Fruit fly (Drosophila melanogaster) whole organism, embryonic: ENCODE measurements around the gene CG5727.

Source experiments
- Awh ChIP-seq: fragments of 200-800 bp; sonication (Bioruptor generic); IDR thresholded peaks from 2 replicates; pipeline ENCODE4, ENCODE4 v1.3.6; 2022; ENCODE audit warnings: missing biosample characterization, missing genetic modification characterization
- B-H2 ChIP-seq: fragments of 200-800 bp; sonication (Bioruptor generic); optimal IDR thresholded peaks from 2 replicates; lab custom pipeline; 2018; ENCODE audit warnings: missing biosample characterization, mild to moderate bottlenecking, missing genetic modification characterization
- Bteb2 ChIP-seq: fragments of 200-800 bp; sonication (Bioruptor generic); optimal IDR thresholded peaks from 2 replicates; lab custom pipeline; 2016; ENCODE audit warnings: missing biosample characterization, missing genetic modification characterization
- CG10979 ChIP-seq: fragments of 200-800 bp; sonication (Bioruptor generic); optimal IDR thresholded peaks from 2 replicates; lab custom pipeline; 2018; ENCODE audit warnings: missing biosample characterization, mild to moderate bottlenecking, missing genetic modification characterization, moderate library complexity
- CG12299 ChIP-seq: fragments of 200-800 bp; sonication (Bioruptor generic); optimal IDR thresholded peaks from 2 replicates; lab custom pipeline; 2018; ENCODE audit warnings: missing biosample characterization, mild to moderate bottlenecking, missing genetic modification characterization
- CG13296 ChIP-seq: fragments of 200-800 bp; sonication (Bioruptor generic); optimal IDR thresholded peaks from 3 replicates; lab custom pipeline; 2018; ENCODE audit warnings: missing biosample characterization, mild to moderate bottlenecking, missing genetic modification characterization
- CG30403 ChIP-seq: fragments of 200-800 bp; sonication (Bioruptor generic); optimal IDR thresholded peaks from 3 replicates; lab custom pipeline; 2016; ENCODE audit warnings: missing biosample characterization, missing genetic modification characterization
- CG31365 ChIP-seq: fragments of 200-800 bp; sonication (Bioruptor generic); optimal IDR thresholded peaks from 2 replicates; lab custom pipeline; 2018; ENCODE audit warnings: missing biosample characterization, mild to moderate bottlenecking, missing genetic modification characterization
- CG3163 ChIP-seq: fragments of 200-800 bp; sonication (Bioruptor generic); optimal IDR thresholded peaks from 3 replicates; lab custom pipeline; 2016; ENCODE audit warnings: missing biosample characterization, missing genetic modification characterization
- CG42726 ChIP-seq: fragments of 200-800 bp; sonication (Bioruptor generic); IDR thresholded peaks from 2 replicates; pipeline ENCODE4 v1.3.6; 2022; ENCODE audit warnings: missing biosample characterization, missing genetic modification characterization; ENCODE audit not compliant: partially characterized antibody
- CG4617 ChIP-seq: fragments of 200-800 bp; sonication (Bioruptor generic); optimal IDR thresholded peaks from 3 replicates; lab custom pipeline; 2016; ENCODE audit warnings: missing biosample characterization, missing genetic modification characterization, borderline replicate concordance
- CG7745 ChIP-seq: fragments of 200-800 bp; sonication (Bioruptor generic); optimal IDR thresholded peaks from 2 replicates; lab custom pipeline; 2018; ENCODE audit warnings: missing biosample characterization, mild to moderate bottlenecking, missing genetic modification characterization, moderate library complexity
- CG8478 ChIP-seq: fragments of >200 bp; optimal IDR thresholded peaks from 2 replicates; lab custom pipeline; 2018
- CG8924 ChIP-seq: fragments of 200-800 bp; optimal IDR thresholded peaks from 3 replicates; lab custom pipeline; 2019; ENCODE audit warnings: missing biosample characterization, mild to moderate bottlenecking, missing genetic modification characterization, moderate library complexity
- CG9932 ChIP-seq: fragments of 200-800 bp; sonication (Bioruptor generic); IDR thresholded peaks from 2 replicates; pipeline ENCODE4 v1.3.6; 2022; ENCODE audit warnings: missing biosample characterization, missing genetic modification characterization
- HHEX ChIP-seq: fragments of 200-800 bp; sonication (Bioruptor generic); optimal IDR thresholded peaks from 3 replicates; lab custom pipeline; 2017; ENCODE audit warnings: missing biosample characterization, mild to moderate bottlenecking, missing genetic modification characterization, missing genetic modification reagents
- Hr51 ChIP-seq, 2 experiments: fragments of 200-800 bp; sonication (Bioruptor generic); optimal IDR thresholded peaks; 2 replicates in 1 of 2; 3 replicates in 1 of 2; lab custom pipeline; 2016 to 2018; ENCODE audit warnings: missing biosample characterization in 2 of 2, missing genetic modification characterization in 2 of 2, mild to moderate bottlenecking in 1 of 2, moderate library complexity in 1 of 2
- MESR4 ChIP-seq: fragments of 200-800 bp; sonication (Bioruptor generic); optimal IDR thresholded peaks from 2 replicates; lab custom pipeline; 2018; ENCODE audit warnings: missing biosample characterization, mild to moderate bottlenecking, missing genetic modification characterization, moderate library complexity
- Med ChIP-seq: fragments of 200-800 bp; sonication (Bioruptor generic); peaks from one replicate; lab custom pipeline; 2016; ENCODE audit warnings: missing biosample characterization, missing genetic modification characterization, mild to moderate bottlenecking, inconsistent platforms, moderate library complexity
- NFAT ChIP-seq: fragments of 200-800 bp; sonication (Bioruptor generic); IDR thresholded peaks from 2 replicates; pipeline ENCODE4 v1.3.6; 2022; ENCODE audit warnings: missing biosample characterization, missing genetic modification characterization
- Nf-YA ChIP-seq: fragments of 200-800 bp; sonication (Bioruptor generic); IDR thresholded peaks from 2 replicates; pipeline ENCODE4 v1.3.6; 2022; ENCODE audit warnings: missing biosample characterization, missing genetic modification characterization
- NfI ChIP-seq: fragments of 200-800 bp; sonication (Bioruptor generic); optimal IDR thresholded peaks from 3 replicates; lab custom pipeline; 2018; ENCODE audit warnings: missing biosample characterization, mild to moderate bottlenecking, missing genetic modification characterization, moderate library complexity
- Pdp1 ChIP-seq, 2 experiments: fragments of 200-800 bp; sonication (Bioruptor generic); optimal IDR thresholded peaks; 3 replicates each; lab custom pipeline; 2016; ENCODE audit warnings: missing biosample characterization in 2 of 2, missing genetic modification characterization in 2 of 2, mild to moderate bottlenecking in 1 of 2, moderate library complexity in 1 of 2
- Scr ChIP-seq: fragments of 200-800 bp; sonication (Bioruptor generic); IDR thresholded peaks from 2 replicates; pipeline ENCODE4 v1.3.6; 2022; ENCODE audit warnings: missing biosample characterization, missing genetic modification characterization; ENCODE audit not compliant: partially characterized antibody
- Trl ChIP-seq, 3 experiments: fragments of >200 bp in 2 of 3; fragments of 200-800 bp in 1 of 3; sonication (Bioruptor generic) in 1 of 3; optimal IDR thresholded peaks; 2 replicates in 1 of 3; 3 replicates in 2 of 3; lab custom pipeline; 2016 to 2017; ENCODE audit warnings: missing biosample characterization in 1 of 3, missing genetic modification characterization in 1 of 3
- al ChIP-seq: fragments of 200-800 bp; sonication (Bioruptor generic); IDR thresholded peaks from 2 replicates; pipeline ENCODE4 v1.3.6; 2022; ENCODE audit warnings: missing biosample characterization, missing genetic modification characterization
- bbx ChIP-seq: fragments of 200-800 bp; sonication (Bioruptor generic); IDR thresholded peaks from 2 replicates; pipeline ENCODE4 v1.3.6; 2022; ENCODE audit warnings: missing biosample characterization, missing genetic modification characterization; ENCODE audit not compliant: partially characterized antibody
- btn ChIP-seq: fragments of 200-800 bp; sonication (Bioruptor generic); optimal IDR thresholded peaks from 2 replicates; lab custom pipeline; 2016; ENCODE audit warnings: missing biosample characterization, missing genetic modification characterization
- gem ChIP-seq: fragments of 200-800 bp; sonication (Bioruptor generic); optimal IDR thresholded peaks from 2 replicates; lab custom pipeline; 2019; ENCODE audit warnings: missing biosample characterization, mild to moderate bottlenecking, missing genetic modification characterization, moderate library complexity
- grau ChIP-seq: fragments of 200-800 bp; optimal IDR thresholded peaks from 3 replicates; lab custom pipeline; 2019; ENCODE audit warnings: missing biosample characterization, mild to moderate bottlenecking, missing genetic modification characterization, moderate library complexity
- gt ChIP-seq: fragments of 200-800 bp; sonication (Bioruptor generic); IDR thresholded peaks from 2 replicates; pipeline ENCODE4 v1.3.6; 2022; ENCODE audit warnings: missing biosample characterization, missing genetic modification characterization
- hbn ChIP-seq: fragments of 200-800 bp; sonication (Bioruptor generic); IDR thresholded peaks from 2 replicates; pipeline ENCODE4 v1.3.6; 2022; ENCODE audit warnings: missing biosample characterization, missing genetic modification characterization; ENCODE audit not compliant: partially characterized antibody
- kni ChIP-seq: fragments of 200-800 bp; sonication (Bioruptor generic); optimal IDR thresholded peaks from 3 replicates; lab custom pipeline; 2017; ENCODE audit warnings: mild to moderate bottlenecking, missing biosample characterization, missing genetic modification reagents, missing genetic modification characterization
- lbe ChIP-seq: fragments of 200-800 bp; sonication (Bioruptor generic); optimal IDR thresholded peaks from 2 replicates; lab custom pipeline; 2016; ENCODE audit warnings: missing biosample characterization, mild to moderate bottlenecking, missing genetic modification characterization
- maf-S ChIP-seq: fragments of 200-800 bp; sonication (Bioruptor generic); optimal IDR thresholded peaks from 2 replicates; lab custom pipeline; 2016; ENCODE audit warnings: missing biosample characterization, missing genetic modification characterization
- nom ChIP-seq: fragments of 200-800 bp; sonication (Bioruptor generic); optimal IDR thresholded peaks from 2 replicates; lab custom pipeline; 2017; ENCODE audit warnings: missing biosample characterization, missing genetic modification characterization, mild to moderate bottlenecking, moderate library complexity, missing genetic modification reagents
- pfk ChIP-seq: fragments of 200-800 bp; sonication (Bioruptor generic); optimal IDR thresholded peaks from 2 replicates; lab custom pipeline; 2018; ENCODE audit warnings: missing biosample characterization, mild to moderate bottlenecking, missing genetic modification characterization, moderate library complexity
- pros ChIP-seq: fragments of 200-800 bp; sonication (Bioruptor generic); optimal IDR thresholded peaks from 3 replicates; lab custom pipeline; 2019; ENCODE audit warnings: missing biosample characterization, mild to moderate bottlenecking, missing genetic modification characterization, moderate library complexity
- row ChIP-seq: fragments of 200-800 bp; sonication (Bioruptor generic); IDR thresholded peaks from 3 replicates; pipeline ENCODE4 v1.3.6; 2022; ENCODE audit warnings: missing biosample characterization, missing genetic modification characterization
- sens ChIP-seq: fragments of 200-800 bp; sonication (Bioruptor generic); peaks from one replicate; lab custom pipeline; 2016; ENCODE audit warnings: missing biosample characterization, missing genetic modification characterization
- stwl ChIP-seq: fragments of 200-800 bp; sonication (Bioruptor generic); optimal IDR thresholded peaks from 3 replicates; lab custom pipeline; 2018; ENCODE audit warnings: missing biosample characterization, mild to moderate bottlenecking, missing genetic modification characterization, moderate library complexity
- tgo ChIP-seq: fragments of 200-800 bp; sonication (Bioruptor generic); IDR thresholded peaks from 3 replicates; pipeline ENCODE4 v1.3.6; 2022; ENCODE audit warnings: missing biosample characterization, missing genetic modification characterization
- trem ChIP-seq: fragments of 200-800 bp; optimal IDR thresholded peaks from 3 replicates; lab custom pipeline; 2019; ENCODE audit warnings: missing biosample characterization, mild to moderate bottlenecking, missing genetic modification characterization, moderate library complexity
- vvl ChIP-seq: fragments of 200-800 bp; sonication (Bioruptor generic); IDR thresholded peaks from 2 replicates; pipeline ENCODE4 v1.3.6; 2022; ENCODE audit warnings: missing biosample characterization, missing genetic modification characterization
- z ChIP-seq: fragments of 200-800 bp; sonication (Bioruptor generic); IDR thresholded peaks from 3 replicates; pipeline ENCODE4 v1.3.6; 2022; ENCODE audit warnings: missing biosample characterization, missing genetic modification characterization
- zen2 ChIP-seq: fragments of 200-800 bp; sonication (Bioruptor generic); IDR thresholded peaks from 3 replicates; pipeline ENCODE4 v1.3.6; 2022; ENCODE audit warnings: missing biosample characterization, missing genetic modification characterization; ENCODE audit not compliant: partially characterized antibody
- zf30C ChIP-seq: fragments of 200-800 bp; sonication (Bioruptor generic); optimal IDR thresholded peaks from 3 replicates; lab custom pipeline; 2018; ENCODE audit warnings: missing biosample characterization, mild to moderate bottlenecking, missing genetic modification characterization

CG5727 gene

dm6 chr2L:10208799-10209794, 1.4 kb downstream of the CG5727 start, which contains the start of gene CG5731 (continued):
- TF ChIP-seq gt (GFP tag; lab: Robert Waterston, UW) (no peak), CG12299 (tag; lab: Kevin White, UChicago) (no peak), kni (GFP tag; lab: Kevin White, UChicago) (peak; percentile 65), z (GFP tag; lab: Robert Waterston, UW) (no peak), al (no peak), Scr (GFP tag; lab: Robert Waterston, UW) (no peak), maf-S (no peak), Pdp1 (GFP tag; optimal IDR thresholded peaks at IDR 0.05; lab: Kevin White, UChicago) (no peak), trem (tag; lab: Kevin White, UChicago) (peak; percentile 10), NfI (GFP tag; lab: Kevin White, UChicago) (no peak), CG8924 (peak; percentile 2), pfk (GFP tag; lab: Kevin White, UChicago) (peak; percentile 89), NFAT (no peak), tgo (GFP tag; lab: Robert Waterston, UW) (no peak), stwl (tag; lab: Kevin White, UChicago) (peak; percentile 41), CG7745 (peak; percentile 17), nom (peak; percentile 17), pros (GFP tag; lab: Kevin White, UChicago) (peak; percentile 14), CG31365 (no peak), B-H2 (peak; percentile 7), zf30C (GFP tag; lab: Kevin White, UChicago) (peak; percentile 23), sens (GFP tag; lab: Kevin White, UChicago) (peak; percentile 85), CG42726 (GFP tag; lab: Robert Waterston, UW) (no peak), CG9932 (GFP tag; lab: Robert Waterston, UW) (peak; percentile 48; the same call in 1 of the 2 replicates), Trl (optimal IDR thresholded peaks at IDR 0.05; lab: Kevin White, UChicago) (peak in 1 of 2 experiments; percentile 27), Trl (GFP tag; optimal IDR thresholded peaks at IDR 0.05; lab: Kevin White, UChicago) (no peak), CG10979 (tag; lab: Kevin White, UChicago) (no peak), btn (no peak), CG13296 (GFP tag; lab: Kevin White, UChicago) (peak; percentile 28), hbn (GFP tag; lab: Robert Waterston, UW) (no peak), CG3163 (peak; percentile 90), Nf-YA (no peak), HHEX (GFP tag; lab: Kevin White, UChicago) (no peak), gem (tag; lab: Kevin White, UChicago) (peak; percentile 8), Med (GFP tag; lab: Kevin White, UChicago) (peak; percentile 68), row (GFP tag; lab: Robert Waterston, UW) (peak; percentile 19; the same call in 1 of the 3 replicates), vvl (GFP tag; lab: Robert Waterston, UW) (peak; percentile 39), Awh (no peak), bbx (GFP tag; lab: Robert Waterston, UW) (no peak), CG4617 (peak; percentile 9), CG8478 (lab: Kevin White, UChicago) (no peak), grau (peak; percentile 1), lbe (GFP tag; lab: Kevin White, UChicago) (peak; percentile 36), CG30403 (GFP tag; lab: Kevin White, UChicago) (no peak), MESR4 (GFP tag; lab: Kevin White, UChicago) (no peak), zen2 (GFP tag; lab: Robert Waterston, UW) (no peak), Bteb2 (GFP tag; lab: Kevin White, UChicago) (no peak), Hr51 (GFP tag; optimal IDR thresholded peaks at IDR 0.05; lab: Kevin White, UChicago) (no peak)
